Worm (Caenorhabditis elegans) whole organism, late embryonic: ENCODE measurements around the gene ram-2.
A peak's percentile ranks its signal among the peaks of the same experiment; 100 is the strongest.

ENCODE experiments used
- C08G9.2 ChIP-seq: sonication (generic microtip); optimal IDR thresholded peaks from 2 replicates; lab custom pipeline; 2016; ENCODE audit warnings: mild to moderate bottlenecking, missing genetic modification characterization, moderate library complexity, missing compliant biosample characterization
- C38D4.7 ChIP-seq: fragments of 200-800 bp; sonication (Bioruptor generic); optimal IDR thresholded peaks from 2 replicates; lab custom pipeline; 2018; ENCODE audit warnings: mild to moderate bottlenecking, missing genetic modification characterization, moderate library complexity, missing compliant biosample characterization
- F13H6.1 ChIP-seq: sonication (generic microtip); optimal IDR thresholded peaks from 2 replicates; lab custom pipeline; 2016; ENCODE audit warnings: missing genetic modification characterization, missing compliant biosample characterization
- K09A11.1 ChIP-seq: sonication (generic microtip); optimal IDR thresholded peaks from 2 replicates; lab custom pipeline; 2017; ENCODE audit warnings: antibody characterized with exemption, mild to moderate bottlenecking, missing genetic modification characterization, missing compliant biosample characterization; ENCODE audit not compliant: insufficient read depth
- T23F11.4 ChIP-seq: fragments of 200-800 bp; sonication (Bioruptor generic); optimal IDR thresholded peaks from 2 replicates; lab custom pipeline; 2018; ENCODE audit warnings: mild to moderate bottlenecking, missing genetic modification characterization, missing compliant biosample characterization
- Y22D7AL.16 ChIP-seq: sonication (generic microtip); optimal IDR thresholded peaks from 2 replicates; lab custom pipeline; 2016; ENCODE audit warnings: missing genetic modification characterization, missing compliant biosample characterization
- ahr-1 ChIP-seq: sonication (generic microtip); optimal IDR thresholded peaks from 2 replicates; lab custom pipeline; 2016; ENCODE audit warnings: missing genetic modification characterization, missing compliant biosample characterization
- ama-1 ChIP-seq: fragments of 150-350 bp; optimal IDR thresholded peaks from 2 replicates; lab custom pipeline; 2014
- ceh-14 ChIP-seq: sonication (generic microtip); optimal IDR thresholded peaks from 2 replicates; lab custom pipeline; 2016; ENCODE audit warnings: missing genotype, missing genetic modification characterization, missing compliant biosample characterization
- ceh-18 ChIP-seq: sonication (generic microtip); optimal IDR thresholded peaks from 2 replicates; lab custom pipeline; 2016; ENCODE audit warnings: missing genetic modification characterization, missing compliant biosample characterization
- ceh-22 ChIP-seq: sonication (generic microtip); optimal IDR thresholded peaks from 2 replicates; lab custom pipeline; 2017; ENCODE audit warnings: missing biosample characterization, missing genetic modification characterization
- ceh-24 ChIP-seq: sonication (generic microtip); optimal IDR thresholded peaks from 2 replicates; lab custom pipeline; 2016; ENCODE audit warnings: mild to moderate bottlenecking, missing genetic modification characterization, missing compliant biosample characterization
- ceh-30 ChIP-seq: fragments of 150-350 bp; optimal IDR thresholded peaks from 2 replicates; lab custom pipeline; 2014; ENCODE audit warnings: missing biosample characterization, missing genetic modification characterization
- ceh-31 ChIP-seq: sonication (generic microtip); optimal IDR thresholded peaks from 2 replicates; lab custom pipeline; 2016; ENCODE audit warnings: missing genetic modification characterization, missing compliant biosample characterization
- ceh-34 ChIP-seq: sonication (generic microtip); optimal IDR thresholded peaks from 2 replicates; lab custom pipeline; 2016; ENCODE audit warnings: mild to moderate bottlenecking, missing genetic modification characterization, missing compliant biosample characterization
- ceh-45 ChIP-seq: fragments of 200-800 bp; sonication (Bioruptor generic); IDR thresholded peaks from 2 replicates; pipeline ENCODE4 v1.3.6; 2022; ENCODE audit warnings: missing genetic modification reagents, missing genetic modification characterization, missing compliant biosample characterization
- ceh-48 ChIP-seq: sonication (generic microtip); optimal IDR thresholded peaks from 2 replicates; lab custom pipeline; 2016; ENCODE audit warnings: missing genetic modification characterization, inconsistent platforms, missing compliant biosample characterization
- ceh-9 ChIP-seq: sonication (generic microtip); optimal IDR thresholded peaks from 2 replicates; lab custom pipeline; 2016; ENCODE audit warnings: mild to moderate bottlenecking, missing genetic modification characterization, inconsistent platforms, missing compliant biosample characterization
- che-1 ChIP-seq: sonication (generic microtip); optimal IDR thresholded peaks from 2 replicates; lab custom pipeline; 2016; ENCODE audit warnings: mild to moderate bottlenecking, missing genetic modification characterization, missing compliant biosample characterization
- dmd-4 ChIP-seq: sonication (generic microtip); optimal IDR thresholded peaks from 2 replicates; lab custom pipeline; 2016; ENCODE audit warnings: borderline replicate concordance, missing genetic modification characterization, missing compliant biosample characterization
- dve-1 ChIP-seq: sonication (generic microtip); optimal IDR thresholded peaks from 2 replicates; lab custom pipeline; 2017; ENCODE audit warnings: antibody characterized with exemption, mild to moderate bottlenecking, missing genetic modification characterization, missing compliant biosample characterization
- elt-4 ChIP-seq: sonication (generic microtip); optimal IDR thresholded peaks from 2 replicates; lab custom pipeline; 2016; ENCODE audit warnings: missing genetic modification characterization, missing compliant biosample characterization
- ets-4 ChIP-seq: sonication (generic microtip); optimal IDR thresholded peaks from 2 replicates; lab custom pipeline; 2016; ENCODE audit warnings: missing genetic modification characterization, missing compliant biosample characterization
- eyg-1 ChIP-seq: sonication (generic microtip); optimal IDR thresholded peaks from 2 replicates; lab custom pipeline; 2016; ENCODE audit warnings: missing genotype, missing genetic modification characterization, missing compliant biosample characterization
- fax-1 ChIP-seq: sonication (generic microtip); optimal IDR thresholded peaks from 2 replicates; lab custom pipeline; 2016; ENCODE audit warnings: missing genotype, missing genetic modification characterization, missing compliant biosample characterization
- gmeb-2 ChIP-seq: sonication (generic microtip); optimal IDR thresholded peaks from 2 replicates; lab custom pipeline; 2016; ENCODE audit warnings: missing genetic modification characterization, inconsistent platforms, missing compliant biosample characterization
- hlh-13 ChIP-seq: fragments of 200-800 bp; sonication (Bioruptor generic); optimal IDR thresholded peaks from 2 replicates; lab custom pipeline; 2018; ENCODE audit warnings: mild to moderate bottlenecking, missing genetic modification characterization, missing compliant biosample characterization
- hlh-30 ChIP-seq: sonication (generic microtip); optimal IDR thresholded peaks from 2 replicates; lab custom pipeline; 2017; ENCODE audit warnings: antibody characterized with exemption, missing genetic modification characterization, missing compliant biosample characterization; ENCODE audit not compliant: insufficient read depth
- hlh-6 ChIP-seq: sonication (generic microtip); optimal IDR thresholded peaks from 2 replicates; lab custom pipeline; 2016; ENCODE audit warnings: missing genotype, missing genetic modification characterization, missing compliant biosample characterization
- hlh-8 ChIP-seq: sonication (generic microtip); optimal IDR thresholded peaks from 2 replicates; lab custom pipeline; 2016; ENCODE audit warnings: missing genotype, missing genetic modification characterization, missing compliant biosample characterization
- lim-6 ChIP-seq: sonication (generic microtip); optimal IDR thresholded peaks from 2 replicates; lab custom pipeline; 2016; ENCODE audit warnings: missing genetic modification characterization, missing compliant biosample characterization
- lin-11 ChIP-seq: fragments of 200-800 bp; sonication (Bioruptor generic); optimal IDR thresholded peaks from 2 replicates; lab custom pipeline; 2018; ENCODE audit warnings: mild to moderate bottlenecking, missing genetic modification characterization, missing compliant biosample characterization
- madf-2 ChIP-seq: sonication (generic microtip); optimal IDR thresholded peaks from 2 replicates; lab custom pipeline; 2017; ENCODE audit warnings: missing genetic modification characterization, missing compliant biosample characterization
- mec-3 ChIP-seq: sonication (generic microtip); optimal IDR thresholded peaks from 2 replicates; lab custom pipeline; 2016; ENCODE audit warnings: borderline replicate concordance, missing genetic modification characterization, missing compliant biosample characterization
- nhr-11 ChIP-seq: fragments of 150-350 bp; optimal IDR thresholded peaks from 2 replicates; lab custom pipeline; 2014; ENCODE audit warnings: missing biosample characterization, missing genetic modification characterization
- nhr-232 ChIP-seq: sonication (generic microtip); optimal IDR thresholded peaks from 2 replicates; lab custom pipeline; 2016; ENCODE audit warnings: missing genetic modification characterization, missing compliant biosample characterization
- npax-4 ChIP-seq: sonication (generic microtip); optimal IDR thresholded peaks from 2 replicates; lab custom pipeline; 2016; ENCODE audit warnings: missing genetic modification characterization, missing compliant biosample characterization
- pag-3 ChIP-seq: sonication (generic microtip); optimal IDR thresholded peaks from 2 replicates; lab custom pipeline; 2016; ENCODE audit warnings: missing compliant biosample characterization, missing genetic modification characterization, borderline replicate concordance
- pha-2 ChIP-seq: sonication (generic microtip); optimal IDR thresholded peaks from 2 replicates; lab custom pipeline; 2017; ENCODE audit warnings: mild to moderate bottlenecking, missing genetic modification characterization, missing compliant biosample characterization
- pqm-1 ChIP-seq: sonication (generic microtip); optimal IDR thresholded peaks from 2 replicates; lab custom pipeline; 2016; ENCODE audit warnings: missing genetic modification characterization, missing compliant biosample characterization
- pros-1 ChIP-seq: fragments of 150-350 bp; optimal IDR thresholded peaks from 2 replicates; lab custom pipeline; 2014; ENCODE audit warnings: missing biosample characterization, missing genetic modification reagents, missing genetic modification characterization
- ref-2 ChIP-seq: sonication (generic microtip); optimal IDR thresholded peaks from 2 replicates; lab custom pipeline; 2016; ENCODE audit warnings: missing genetic modification characterization, missing compliant biosample characterization
- rnt-1 ChIP-seq: sonication (generic microtip); optimal IDR thresholded peaks from 2 replicates; lab custom pipeline; 2016; ENCODE audit warnings: missing genetic modification characterization, missing compliant biosample characterization
- sdc-2 ChIP-seq: sonication (generic microtip); optimal IDR thresholded peaks from 2 replicates; lab custom pipeline; 2016; ENCODE audit warnings: missing genotype, missing genetic modification characterization, missing compliant biosample characterization
- sox-4 ChIP-seq: sonication (generic microtip); optimal IDR thresholded peaks from 2 replicates; lab custom pipeline; 2017; ENCODE audit warnings: mild to moderate bottlenecking, missing genetic modification characterization, inconsistent platforms, missing compliant biosample characterization
- syd-9 ChIP-seq: sonication (generic microtip); optimal IDR thresholded peaks from 2 replicates; lab custom pipeline; 2016; ENCODE audit warnings: mild to moderate bottlenecking, missing genetic modification characterization, moderate library complexity, missing compliant biosample characterization
- tbx-2 ChIP-seq: sonication (generic microtip); optimal IDR thresholded peaks from 2 replicates; lab custom pipeline; 2016; ENCODE audit warnings: missing genetic modification characterization, missing compliant biosample characterization
- tbx-7 ChIP-seq: sonication (generic microtip); optimal IDR thresholded peaks from 2 replicates; lab custom pipeline; 2016; ENCODE audit warnings: missing genotype, missing genetic modification characterization, missing compliant biosample characterization
- unc-3 ChIP-seq, 2 experiments: fragments of 200-800 bp in 1 of 2; sonication (Bioruptor generic) in 1 of 2; sonication (generic microtip) in 1 of 2; conservative IDR thresholded peaks in 1 of 2; optimal IDR thresholded peaks in 1 of 2; 2 replicates each; pipeline versions ENCODE4 v1.3.6 to Lab custom; 2016 to 2022; ENCODE audit warnings: missing compliant biosample characterization in 2 of 2, missing genetic modification characterization in 2 of 2, missing genetic modification reagents in 1 of 2
- unc-42 ChIP-seq: sonication (generic microtip); optimal IDR thresholded peaks from 2 replicates; lab custom pipeline; 2016; ENCODE audit warnings: missing genotype, missing genetic modification characterization, missing compliant biosample characterization
- unc-55 ChIP-seq: sonication (generic microtip); optimal IDR thresholded peaks from 2 replicates; lab custom pipeline; 2017; ENCODE audit warnings: missing biosample characterization, missing genetic modification reagents, missing genetic modification characterization
- unc-86 ChIP-seq: sonication (generic microtip); optimal IDR thresholded peaks from 2 replicates; lab custom pipeline; 2016; ENCODE audit warnings: missing genetic modification characterization, missing compliant biosample characterization
- ztf-16 ChIP-seq: sonication (generic microtip); optimal IDR thresholded peaks from 2 replicates; lab custom pipeline; 2017; ENCODE audit warnings: missing genetic modification characterization, missing compliant biosample characterization

Gene ram-2

DNA sequence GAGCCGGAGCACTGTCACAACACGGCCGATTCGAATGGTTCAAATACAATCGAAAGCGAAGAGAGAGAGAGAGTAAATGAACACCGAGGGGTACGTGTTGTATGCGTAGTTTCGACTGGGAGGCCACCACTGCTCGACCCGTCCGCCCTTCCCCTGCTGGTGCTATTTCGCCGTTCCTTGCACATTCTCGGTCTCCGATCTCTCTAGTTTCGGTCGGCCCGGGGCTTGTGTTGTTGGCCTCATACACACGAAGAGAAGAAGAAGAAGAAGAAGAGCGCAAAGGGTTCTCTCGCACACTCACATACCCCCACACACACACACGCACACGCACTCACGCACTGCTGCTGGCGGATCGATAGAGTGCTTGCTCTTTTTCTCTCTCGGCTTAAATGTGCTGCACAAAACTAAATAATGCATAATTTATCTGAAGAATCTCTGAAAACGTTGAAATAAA is 26.2 kb upstream of the ram-2 start:
- TF ChIP-seq nhr-232 (tag; lab: Kevin White, UChicago) (no peak), sox-4 (no peak), pha-2 (tag; lab: Kevin White, UChicago) (peak; percentile 19), eyg-1 (peak; percentile 8), ceh-24 (tag; lab: Kevin White, UChicago) (no peak), ztf-16 (tag; lab: Kevin White, UChicago) (no peak), hlh-6 (tag; lab: Kevin White, UChicago) (peak; percentile 36), dve-1 (tag; lab: Kevin White, UChicago) (no peak), npax-4 (tag; lab: Kevin White, UChicago) (no peak), lin-11 (tag; lab: Kevin White, UChicago) (no peak), tbx-7 (no peak), ceh-9 (tag; lab: Kevin White, UChicago) (no peak), hlh-8 (tag; lab: Kevin White, UChicago) (no peak), fax-1 (tag; lab: Kevin White, UChicago) (no peak), ceh-18 (tag; lab: Kevin White, UChicago) (peak; percentile 91), elt-4 (no peak), mec-3 (tag; lab: Kevin White, UChicago) (no peak), dmd-4 (tag; lab: Kevin White, UChicago) (peak; percentile 2), ceh-31 (tag; lab: Kevin White, UChicago) (peak; percentile 86), hlh-13 (GFP tag; lab: Kevin White, UChicago) (no peak), lim-6 (tag; lab: Kevin White, UChicago) (no peak), unc-42 (peak; percentile 80), ets-4 (tag; lab: Kevin White, UChicago) (peak; percentile 55), hlh-30 (tag; lab: Kevin White, UChicago) (peak; percentile 39), ceh-48 (tag; lab: Kevin White, UChicago) (peak; percentile 88), F13H6.1 (tag; lab: Kevin White, UChicago) (no peak), C08G9.2 (peak; percentile 5), ceh-45 (0 out of 2 replicates have a peak, but pooled peaks have one; percentile 16), syd-9 (tag; lab: Kevin White, UChicago) (peak; percentile 75), ceh-34 (tag; lab: Kevin White, UChicago) (peak; percentile 85), nhr-11 (no peak), K09A11.1 (tag; lab: Kevin White, UChicago) (peak; percentile 63), madf-2 (tag; lab: Kevin White, UChicago) (no peak), pqm-1 (tag; lab: Kevin White, UChicago) (peak; percentile 47), Y22D7AL.16 (tag; lab: Kevin White, UChicago) (no peak), che-1 (tag; lab: Kevin White, UChicago) (no peak), ama-1 (lab: Kevin White, UChicago) (no peak), ahr-1 (tag; lab: Kevin White, UChicago) (no peak), ceh-22 (tag; lab: Kevin White, UChicago) (no peak), unc-86 (tag; lab: Kevin White, UChicago) (peak; percentile 1), pag-3 (no peak), sdc-2 (tag; lab: Kevin White, UChicago) (peak; percentile 48), rnt-1 (tag; lab: Kevin White, UChicago) (peak; percentile 42), ref-2 (tag; lab: Kevin White, UChicago) (peak; percentile 91), ceh-30 (tag; lab: Kevin White, UChicago) (no peak), tbx-2 (tag; lab: Kevin White, UChicago) (peak; percentile 81), C38D4.7 (GFP tag; lab: Kevin White, UChicago) (no peak), unc-55 (GFP tag; lab: Kevin White, UChicago) (peak; percentile 64), ceh-14 (tag; lab: Kevin White, UChicago) (peak; percentile 74), T23F11.4 (GFP tag; lab: Kevin White, UChicago) (no peak), unc-3 (GFP tag; conservative IDR thresholded peaks at IDR 0.05; lab: Robert Waterston, UW) (no peak), unc-3 (tag; optimal IDR thresholded peaks at IDR 0.05; lab: Kevin White, UChicago) (peak; percentile 15), gmeb-2 (no peak), pros-1 (tag; lab: Kevin White, UChicago) (peak; percentile 88)
